Fruit fly (Drosophila melanogaster) ovary, adult (tissue): ENCODE results near the gene PGAP1.

Experiments used
- CG17801 ChIP-seq: fragments of 200-800 bp; optimal IDR thresholded peaks from 2 replicates; lab custom pipeline; 2019; ENCODE audit warnings: missing biosample characterization, mild to moderate bottlenecking, missing genetic modification characterization, moderate library complexity; ENCODE audit not compliant: partially characterized antibody

The PGAP1 gene

dm6 chrX:5705899-5706312, 16.6 kb upstream of the PGAP1 start:
- TF ChIP-seq CG17801 (GFP tag; lab: Kevin White, UChicago): no peak

- TF ChIP-seq CG17801 (GFP tag; lab: Kevin White, UChicago): no peak
Measured at dm6 chrX:5705097-5705496, 15.8 kb upstream of the PGAP1 start.

dm6 chrX:5699824-5700498, 10.7 kb upstream of the PGAP1 start:
- TF ChIP-seq CG17801 (GFP tag; lab: Kevin White, UChicago): no peak

- peak; percentile 49 for TF ChIP-seq CG17801 (GFP tag; lab: Kevin White, UChicago)
Measured at dm6 chrX:5698087-5698727, 8.9 kb upstream of the PGAP1 start, which contains the start of gene AdamTS-B. Gene AdamTS-B, plus strand, starts transcription at chrX:5698557.

dm6 chrX:5696436-5697022, 7.3 kb upstream of the PGAP1 start:
- TF ChIP-seq CG17801 (GFP tag; lab: Kevin White, UChicago): no peak

DNA sequence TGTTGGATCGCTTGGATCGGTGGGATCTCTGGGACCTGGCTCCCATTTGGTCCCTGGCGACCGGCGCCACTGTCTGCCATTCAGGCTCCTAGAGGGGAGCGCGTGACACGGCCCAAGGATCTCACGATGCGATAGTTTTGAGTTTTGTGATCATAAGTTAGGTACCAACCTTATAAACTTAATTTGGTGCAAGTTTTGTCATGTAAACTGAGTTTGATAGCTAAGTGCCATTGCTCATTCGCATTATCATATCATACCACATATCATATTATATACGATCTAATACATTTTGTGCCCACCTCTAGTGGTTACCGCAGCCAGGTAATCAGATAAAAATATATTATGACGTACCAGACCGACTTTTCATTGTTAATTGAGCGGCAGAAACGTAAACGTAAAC, 6.7 kb upstream of the PGAP1 start:
- TF ChIP-seq CG17801 (GFP tag; lab: Kevin White, UChicago): no peak

dm6 chrX:5695035-5695434, 5.8 kb upstream of the PGAP1 start, which contains the start of gene CG3149:
Gene CG3149, minus strand, starts transcription at chrX:5695205.
- TF ChIP-seq CG17801 (GFP tag; lab: Kevin White, UChicago): peak; percentile 29

DNA sequence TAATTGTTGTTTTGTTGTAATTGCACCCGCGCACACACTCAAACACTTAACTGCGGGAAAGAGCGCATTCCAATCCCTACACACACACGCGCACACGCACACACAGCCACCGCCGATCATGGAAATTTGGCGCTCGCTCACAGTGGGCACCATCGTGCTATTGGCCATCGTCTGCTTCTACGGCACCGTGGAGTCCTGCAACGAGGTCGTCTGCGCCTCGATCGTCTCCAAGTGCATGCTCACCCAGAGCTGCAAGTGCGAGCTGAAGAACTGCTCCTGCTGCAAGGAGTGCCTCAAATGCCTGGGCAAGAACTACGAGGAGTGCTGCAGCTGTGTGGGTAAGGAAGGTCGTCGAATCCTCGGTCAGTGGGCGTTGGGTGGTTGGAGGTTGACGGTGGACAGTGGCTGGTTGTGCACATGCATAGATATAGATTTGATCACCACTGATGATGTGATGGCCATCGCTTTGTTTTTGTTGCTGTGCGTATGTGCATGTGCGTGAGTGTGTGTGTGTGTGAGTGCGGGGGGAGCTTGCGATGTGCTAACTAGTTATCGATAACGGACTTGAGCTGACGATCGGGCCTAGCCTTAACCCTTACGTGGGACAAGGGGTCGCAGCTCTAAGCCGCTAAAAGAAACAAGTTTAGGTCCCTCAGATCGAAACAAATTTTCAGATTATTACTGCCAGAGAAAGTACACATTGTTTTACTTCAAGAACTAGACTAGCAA, 1.5 kb upstream of the PGAP1 start:
- no peak for TF ChIP-seq CG17801 (GFP tag; lab: Kevin White, UChicago)

DNA sequence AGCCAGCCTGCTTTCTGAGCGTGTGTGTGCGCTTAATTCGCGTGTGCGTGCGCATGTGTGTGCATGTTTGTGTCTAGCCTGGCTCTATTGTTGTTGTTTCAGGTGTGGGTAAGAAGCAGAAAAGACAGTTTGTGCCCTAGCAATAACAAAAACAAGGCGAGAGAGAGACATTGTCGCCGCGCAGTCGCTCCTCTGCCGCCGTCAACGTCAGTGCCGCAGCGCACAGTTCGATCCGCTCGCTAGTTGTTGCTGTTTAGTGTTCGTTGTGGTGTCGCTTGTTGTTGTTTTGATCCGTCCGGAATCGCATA, 897 bp upstream of the PGAP1 start:
- no peak for TF ChIP-seq CG17801 (GFP tag; lab: Kevin White, UChicago)

- TF ChIP-seq CG17801 (GFP tag; lab: Kevin White, UChicago): no peak
Measured at dm6 chrX:5682940-5683339, 6.3 kb downstream of the PGAP1 start, which contains the start of gene CG42449. Gene CG42449, plus strand, starts transcription at chrX:5683240.

DNA sequence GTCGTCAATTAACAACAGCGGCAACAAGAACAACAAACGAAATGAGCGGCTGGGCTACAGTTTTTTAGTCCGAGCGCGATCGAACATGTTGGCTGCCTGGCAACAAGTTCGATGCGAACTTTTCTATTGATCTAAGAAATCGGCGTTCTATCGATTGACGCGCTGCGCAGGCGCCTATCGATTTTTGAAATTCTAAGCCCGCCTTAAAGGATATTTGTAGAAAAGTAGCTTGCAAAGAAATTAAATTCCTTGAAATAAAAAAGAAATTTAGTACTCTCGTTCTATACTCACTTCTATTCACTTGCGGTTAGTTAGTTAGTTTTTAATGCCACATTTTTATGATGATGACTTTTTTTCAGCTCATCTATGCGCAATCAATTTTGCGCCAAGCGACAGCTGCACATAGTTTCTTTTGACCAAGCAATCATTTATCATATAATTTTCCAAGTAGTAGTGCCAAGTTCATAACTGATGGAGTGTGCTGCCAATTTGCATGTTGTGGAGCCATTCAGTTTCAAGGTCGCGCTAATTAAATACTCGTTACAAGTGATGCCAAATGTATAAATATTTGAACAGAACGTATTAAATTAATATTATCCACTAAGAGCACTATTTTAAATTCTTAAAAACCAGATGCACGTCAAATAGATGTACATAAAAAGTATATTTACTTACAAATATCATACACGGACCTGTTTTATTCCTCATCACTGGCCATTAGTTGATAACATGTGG, 9.2 kb downstream of the PGAP1 start, which contains the start of the genes Tre1 and Gr5a:
Gene Tre1, minus strand, starts transcription at position 45 of the 735 bp plus-strand sequence.
Gene Gr5a, plus strand, starts transcription at position 685 of the 735 bp plus-strand sequence.
- no peak for TF ChIP-seq CG17801 (GFP tag; lab: Kevin White, UChicago)

- peak; percentile 67 for TF ChIP-seq CG17801 (GFP tag; lab: Kevin White, UChicago)
Measured at dm6 chrX:5679079-5679932, 10.0 kb downstream of the PGAP1 start.

DNA sequence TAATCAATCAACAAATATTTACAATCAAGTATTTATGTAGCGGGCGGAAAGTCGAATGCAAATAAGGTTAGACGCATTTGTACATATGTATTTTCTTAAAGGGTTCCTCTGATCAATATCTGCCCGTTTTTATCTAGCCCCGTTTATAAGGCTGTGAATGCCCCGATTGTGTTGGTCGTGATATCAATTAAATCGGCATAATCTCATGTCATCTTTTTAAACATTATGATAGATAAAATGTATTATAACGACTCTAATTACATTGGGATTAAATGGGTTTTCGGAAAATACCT, 11.1 kb downstream of the PGAP1 start:
- TF ChIP-seq CG17801 (GFP tag; lab: Kevin White, UChicago): no peak
